Worm (Caenorhabditis elegans) whole organism, L3 larva: ENCODE results near the gene rog-1.

ENCODE experiments used
- R02D3.7 ChIP-seq: fragments of 150-350 bp; optimal IDR thresholded peaks from 2 replicates; lab custom pipeline; 2014; ENCODE audit warnings: missing biosample characterization, missing genetic modification characterization
- ZK546.5 ChIP-seq: sonication (generic microtip); optimal IDR thresholded peaks from 2 replicates; lab custom pipeline; 2017; ENCODE audit warnings: missing biosample characterization, missing genetic modification characterization
- aly-2 ChIP-seq: fragments of 150-350 bp; optimal IDR thresholded peaks from 2 replicates; lab custom pipeline; 2014; ENCODE audit warnings: missing biosample characterization, missing genetic modification characterization
- ama-1 ChIP-seq: fragments of 150-350 bp; optimal IDR thresholded peaks from 2 replicates; lab custom pipeline; 2018
- ceh-16 ChIP-seq: sonication (generic microtip); optimal IDR thresholded peaks from 2 replicates; lab custom pipeline; 2017; ENCODE audit warnings: missing biosample characterization, missing genetic modification characterization
- ceh-28 ChIP-seq: fragments of 150-350 bp; optimal IDR thresholded peaks from 2 replicates; lab custom pipeline; 2014; ENCODE audit warnings: missing biosample characterization, missing genetic modification reagents, missing genetic modification characterization
- ceh-82 ChIP-seq: fragments of 150-350 bp; optimal IDR thresholded peaks from 2 replicates; lab custom pipeline; 2014; ENCODE audit warnings: missing biosample characterization, missing genetic modification characterization
- daf-12 ChIP-seq: fragments of 150-350 bp; optimal IDR thresholded peaks from 2 replicates; lab custom pipeline; 2014; ENCODE audit warnings: missing biosample characterization, missing genetic modification reagents, missing genetic modification characterization
- elt-1 ChIP-seq: fragments of 150-350 bp; optimal IDR thresholded peaks from 2 replicates; lab custom pipeline; 2014; ENCODE audit warnings: missing biosample characterization, missing genetic modification characterization
- eor-1 ChIP-seq, 2 experiments: fragments of 150-350 bp; optimal IDR thresholded peaks; 2 replicates each; lab custom pipeline; 2014 to 2018; ENCODE audit warnings: missing biosample characterization in 2 of 2, missing genetic modification characterization in 2 of 2
- fkh-10 ChIP-seq: sonication (generic microtip); optimal IDR thresholded peaks from 2 replicates; lab custom pipeline; 2017; ENCODE audit warnings: missing biosample characterization, missing genetic modification reagents, missing genetic modification characterization
- fkh-2 ChIP-seq: fragments of 150-350 bp; optimal IDR thresholded peaks from 2 replicates; lab custom pipeline; 2014; ENCODE audit warnings: missing biosample characterization, missing genetic modification reagents, missing genetic modification characterization
- hmg-11 ChIP-seq: sonication (generic microtip); optimal IDR thresholded peaks from 2 replicates; lab custom pipeline; 2016; ENCODE audit warnings: missing genetic modification characterization, missing compliant biosample characterization
- lin-15B ChIP-seq: fragments of 150-350 bp; optimal IDR thresholded peaks from 2 replicates; lab custom pipeline; 2014; ENCODE audit warnings: missing biosample characterization, missing genetic modification characterization
- lin-39 ChIP-seq: fragments of 150-350 bp; optimal IDR thresholded peaks from 2 replicates; lab custom pipeline; 2018; ENCODE audit warnings: missing biosample characterization, missing genetic modification reagents, missing genetic modification characterization
- lsy-12 ChIP-seq: sonication (generic microtip); optimal IDR thresholded peaks from 2 replicates; lab custom pipeline; 2016; ENCODE audit warnings: mild to moderate bottlenecking, missing genetic modification characterization, missing compliant biosample characterization
- nfya-1 ChIP-seq: sonication (generic microtip); optimal IDR thresholded peaks from 2 replicates; lab custom pipeline; 2017; ENCODE audit warnings: missing genetic modification characterization, mild to moderate bottlenecking, missing compliant biosample characterization, antibody characterized with exemption, moderate library complexity; ENCODE audit not compliant: insufficient read depth
- nhr-12 ChIP-seq: fragments of 150-350 bp; optimal IDR thresholded peaks from 2 replicates; lab custom pipeline; 2014; ENCODE audit warnings: missing biosample characterization, missing genetic modification characterization
- nhr-23 ChIP-seq: fragments of 150-350 bp; optimal IDR thresholded peaks from 2 replicates; lab custom pipeline; 2014; ENCODE audit warnings: missing biosample characterization, missing genetic modification reagents, missing genetic modification characterization
- nhr-237 ChIP-seq: fragments of 150-350 bp; optimal IDR thresholded peaks from 2 replicates; lab custom pipeline; 2014; ENCODE audit warnings: missing biosample characterization, missing genetic modification characterization
- nhr-43 ChIP-seq: sonication (generic microtip); optimal IDR thresholded peaks from 2 replicates; lab custom pipeline; 2016; ENCODE audit warnings: mild to moderate bottlenecking, missing genetic modification characterization, missing compliant biosample characterization; ENCODE audit not compliant: poor library complexity, severe bottlenecking
- nhr-76 ChIP-seq: fragments of 150-350 bp; sonication (generic microtip); optimal IDR thresholded peaks from 5 replicates; lab custom pipeline; 2014; ENCODE audit warnings: missing biosample characterization, missing genetic modification characterization
- nhr-77 ChIP-seq: fragments of 150-350 bp; optimal IDR thresholded peaks from 2 replicates; lab custom pipeline; 2014; ENCODE audit warnings: missing biosample characterization, missing genetic modification characterization
- pha-4 ChIP-seq: fragments of 150-350 bp; optimal IDR thresholded peaks from 2 replicates; lab custom pipeline; 2014; ENCODE audit warnings: missing biosample characterization, missing genetic modification reagents, missing genetic modification characterization
- pqm-1 ChIP-seq: fragments of 150-350 bp; optimal IDR thresholded peaks from 2 replicates; lab custom pipeline; 2017; ENCODE audit warnings: missing biosample characterization, missing genetic modification characterization, inconsistent platforms
- sea-2 ChIP-seq: fragments of 150-350 bp; sonication (generic microtip); optimal IDR thresholded peaks from 4 replicates; lab custom pipeline; 2014; ENCODE audit warnings: missing biosample characterization, missing genetic modification reagents, missing genetic modification characterization
- skn-1 ChIP-seq: fragments of 150-350 bp; optimal IDR thresholded peaks from 2 replicates; lab custom pipeline; 2014; ENCODE audit warnings: missing biosample characterization, missing genetic modification characterization
- snpc-4 ChIP-seq: fragments of 150-350 bp; optimal IDR thresholded peaks from 2 replicates; lab custom pipeline; 2014; ENCODE audit warnings: missing biosample characterization, missing genetic modification characterization
- tbx-2 ChIP-seq: sonication (generic microtip); optimal IDR thresholded peaks from 2 replicates; lab custom pipeline; 2016; ENCODE audit warnings: mild to moderate bottlenecking, missing genetic modification characterization, missing compliant biosample characterization
- unc-39 ChIP-seq: sonication (generic microtip); optimal IDR thresholded peaks from 4 replicates; lab custom pipeline; 2017; ENCODE audit warnings: missing biosample characterization, missing genetic modification characterization
- unc-62 ChIP-seq: fragments of 150-350 bp; sonication (generic microtip); optimal IDR thresholded peaks from 4 replicates; lab custom pipeline; 2014; ENCODE audit warnings: missing biosample characterization, missing genetic modification reagents, missing genetic modification characterization
- zag-1 ChIP-seq: fragments of 150-350 bp; optimal IDR thresholded peaks from 2 replicates; lab custom pipeline; 2014; ENCODE audit warnings: missing biosample characterization, missing genetic modification characterization

rog-1 gene

DNA sequence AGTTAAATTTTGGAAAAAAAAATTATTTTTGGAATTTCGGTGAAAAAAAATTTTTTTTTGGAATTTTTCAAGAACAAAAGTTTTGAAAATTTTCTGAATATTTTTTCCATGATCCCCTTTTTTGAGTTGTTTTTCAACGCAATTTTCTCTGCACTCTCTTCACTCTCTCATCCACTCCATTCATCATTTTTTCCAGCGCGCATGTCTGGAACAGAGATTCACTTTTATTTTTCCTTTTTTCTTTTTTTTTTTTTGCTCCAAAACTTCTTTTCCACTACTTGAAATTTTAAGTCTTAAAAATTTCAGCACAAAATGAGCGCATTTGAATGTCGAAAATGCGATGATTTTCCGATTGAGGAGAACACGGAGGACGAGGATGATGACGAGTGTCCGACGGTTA, 48.1 kb downstream of the rog-1 start, which contains the start of gene jip-1:
TSS of gene jip-1 (plus strand) at position 301 of the 400 bp plus-strand sequence.
- TF ChIP-seq ama-1 (lab: Kevin White, UChicago) (no peak), ceh-82 (tag; lab: Kevin White, UChicago) (no peak), zag-1 (tag; lab: Kevin White, UChicago) (no peak), nhr-77 (tag; lab: Kevin White, UChicago) (no peak), nhr-12 (tag; lab: Kevin White, UChicago) (no peak), tbx-2 (tag; lab: Kevin White, UChicago) (no peak), nhr-23 (tag; lab: Kevin White, UChicago) (no peak), sea-2 (GFP tag; lab: Kevin White, UChicago) (no peak), elt-1 (no peak), pqm-1 (tag; lab: Kevin White, UChicago) (no peak), ceh-16 (no peak), skn-1 (tag; lab: Kevin White, UChicago) (no peak), nhr-76 (tag; lab: Kevin White, UChicago) (no peak), daf-12 (tag; lab: Kevin White, UChicago) (no peak), fkh-10 (GFP tag; lab: Kevin White, UChicago) (no peak), nhr-237 (tag; lab: Kevin White, UChicago) (no peak), fkh-2 (tag; lab: Kevin White, UChicago) (no peak), aly-2 (no peak), unc-62 (GFP tag; lab: Kevin White, UChicago) (no peak)

DNA sequence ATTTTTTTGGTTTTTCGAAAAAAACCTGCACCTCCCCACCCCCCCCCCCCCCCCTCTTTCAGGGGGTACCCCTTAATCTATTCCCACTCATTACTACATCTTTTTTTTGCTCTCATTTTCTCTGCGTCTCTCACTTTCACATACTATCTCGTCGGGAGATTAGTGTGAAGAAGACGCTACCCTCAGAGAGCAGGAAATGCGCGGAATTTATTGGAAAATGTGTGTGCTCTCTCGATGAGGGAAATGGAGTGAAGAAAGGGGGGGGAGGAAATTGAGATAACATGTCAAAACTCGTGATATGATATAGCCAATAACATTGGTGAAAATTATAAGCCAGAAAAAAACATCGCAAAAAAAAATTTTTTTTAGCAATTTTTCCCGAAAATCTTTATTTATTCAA, 49.2 kb downstream of the rog-1 start:
- peak; percentile 8 for TF ChIP-seq hmg-11 (tag; lab: Kevin White, UChicago)
- TF ChIP-seq nfya-1 (tag; lab: Kevin White, UChicago): no peak
- TF ChIP-seq eor-1 (tag; optimal IDR thresholded peaks at IDR 0.05; lab: Kevin White, UChicago): no peak

DNA sequence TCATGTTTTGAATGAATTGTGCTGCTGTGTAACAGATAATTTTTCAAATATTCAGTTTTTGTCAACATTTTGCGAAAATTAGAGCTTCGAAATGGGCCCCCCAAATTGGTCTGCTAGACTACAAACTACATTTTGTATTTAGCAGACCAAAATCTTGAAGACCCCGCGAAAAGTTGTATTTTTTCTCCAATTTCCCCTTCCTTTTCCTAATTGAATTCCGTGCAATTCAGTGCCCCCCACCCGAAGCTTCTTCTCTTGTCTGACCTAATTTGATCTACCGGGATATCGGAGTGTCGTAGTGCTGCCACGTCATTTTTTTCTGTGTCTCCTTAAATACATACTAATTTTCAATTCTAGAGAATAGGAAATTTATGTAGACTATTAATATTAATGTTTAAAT, 50.8 kb downstream of the rog-1 start:
- TF ChIP-seq unc-62 (GFP tag; lab: Kevin White, UChicago): no peak
- TF ChIP-seq, all 47 proteins: peak for 0

DNA sequence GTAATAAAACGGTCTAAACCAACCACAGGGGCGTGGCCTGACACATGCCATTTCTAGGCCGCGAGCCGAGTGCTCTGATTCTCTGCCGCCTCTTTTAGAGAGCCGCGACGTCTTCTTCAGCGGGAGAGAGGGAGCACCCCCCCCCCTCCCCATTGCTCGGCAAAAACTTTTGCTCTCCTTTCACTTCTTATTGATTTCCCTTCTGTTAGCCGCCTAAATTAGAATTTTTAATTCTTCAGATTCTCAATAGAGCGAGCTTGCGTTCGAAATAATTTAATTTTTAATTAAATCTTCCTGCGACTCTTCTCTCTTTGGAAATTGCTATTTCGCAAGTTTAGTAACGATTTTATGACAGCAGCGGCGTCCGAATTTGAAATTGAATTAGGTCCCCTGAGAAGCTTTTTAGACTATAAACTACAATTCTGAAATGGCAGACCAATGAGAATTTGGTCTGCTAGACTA, 51.6 kb downstream of the rog-1 start:
- TF ChIP-seq fkh-10 (GFP tag; lab: Kevin White, UChicago): peak; percentile 6
- TF ChIP-seq ceh-28 (tag; lab: Kevin White, UChicago): peak; percentile 10
- TF ChIP-seq snpc-4 (tag; lab: Kevin White, UChicago): no peak
- TF ChIP-seq zag-1 (tag; lab: Kevin White, UChicago): no peak
- TF ChIP-seq unc-39 (tag; lab: Kevin White, UChicago): no peak
- TF ChIP-seq lin-15B (tag; lab: Kevin White, UChicago): peak; percentile 58
- no peak for TF ChIP-seq ceh-82 (tag; lab: Kevin White, UChicago)
- peak; percentile 52 for TF ChIP-seq lin-39 (tag; lab: Kevin White, UChicago)
- TF ChIP-seq R02D3.7 (tag; lab: Kevin White, UChicago): no peak
- TF ChIP-seq elt-1: no peak
- peak; percentile 48 for TF ChIP-seq nfya-1 (tag; lab: Kevin White, UChicago)
- peak; percentile 29 for TF ChIP-seq ZK546.5 (tag; lab: Kevin White, UChicago)
- TF ChIP-seq lsy-12 (tag; lab: Kevin White, UChicago): peak; percentile 71
- peak; percentile 40 for TF ChIP-seq hmg-11 (tag; lab: Kevin White, UChicago)

- TF ChIP-seq pha-4: no peak
- TF ChIP-seq nhr-43: no peak
- TF ChIP-seq nhr-237 (tag; lab: Kevin White, UChicago): no peak
- no peak for TF ChIP-seq nhr-76 (tag; lab: Kevin White, UChicago)
Observed at ce11 chrII:1322283-1323173, 52.3 kb downstream of the rog-1 start.
